Fruit fly (Drosophila melanogaster) whole organism, embryonic: ENCODE data around the gene Polr1C.

ENCODE experiments used
- Blimp-1 ChIP-seq: fragments of 200-800 bp; sonication (Bioruptor generic); optimal IDR thresholded peaks from 3 replicates; lab custom pipeline; 2018; ENCODE audit warnings: missing biosample characterization, missing genetic modification characterization, mild to moderate bottlenecking, moderate library complexity, missing genetic modification reagents
- CG10366 ChIP-seq: fragments of 200-800 bp; sonication (Bioruptor generic); IDR thresholded peaks from 2 replicates; pipeline ENCODE4 v1.3.6; 2022; ENCODE audit warnings: missing biosample characterization, missing genetic modification characterization
- CG11695 ChIP-seq: fragments of 200-800 bp; sonication (Bioruptor generic); IDR thresholded peaks from 3 replicates; pipeline ENCODE4 v1.3.6; 2022; ENCODE audit warnings: missing biosample characterization, missing genetic modification characterization
- CG12071 ChIP-seq: fragments of 200-800 bp; sonication (Bioruptor generic); optimal IDR thresholded peaks from 3 replicates; lab custom pipeline; 2018; ENCODE audit warnings: missing biosample characterization, mild to moderate bottlenecking, missing genetic modification characterization
- CG13424 ChIP-seq: fragments of 200-800 bp; sonication (Bioruptor generic); optimal IDR thresholded peaks from 2 replicates; lab custom pipeline; 2019; ENCODE audit warnings: missing biosample characterization, mild to moderate bottlenecking, missing genetic modification characterization, moderate library complexity
- CG14050 ChIP-seq: fragments of 200-800 bp; sonication (Bioruptor generic); IDR thresholded peaks from 3 replicates; pipeline ENCODE4 v1.3.6; 2022; ENCODE audit warnings: missing biosample characterization, missing genetic modification characterization
- CG14667 ChIP-seq: fragments of 200-800 bp; sonication (Bioruptor generic); IDR thresholded peaks from 2 replicates; pipeline ENCODE4 v1.3.6; 2022; ENCODE audit warnings: missing biosample characterization, missing genetic modification characterization
- CG15269 ChIP-seq: fragments of 200-800 bp; sonication (Bioruptor generic); optimal IDR thresholded peaks from 2 replicates; lab custom pipeline; 2018; ENCODE audit warnings: missing biosample characterization, mild to moderate bottlenecking, missing genetic modification characterization, moderate library complexity
- CG1602 ChIP-seq: fragments of 200-800 bp; sonication (Bioruptor generic); optimal IDR thresholded peaks from 3 replicates; lab custom pipeline; 2016; ENCODE audit warnings: missing biosample characterization, missing genetic modification characterization
- CG2120 ChIP-seq: fragments of 200-800 bp; sonication (Bioruptor generic); optimal IDR thresholded peaks from 3 replicates; lab custom pipeline; 2016; ENCODE audit warnings: missing biosample characterization, missing genetic modification characterization
- CG2678 ChIP-seq: fragments of 200-800 bp; sonication (Bioruptor generic); optimal IDR thresholded peaks from 3 replicates; lab custom pipeline; 2019; ENCODE audit warnings: missing biosample characterization, mild to moderate bottlenecking, missing genetic modification characterization, moderate library complexity
- CG31441 ChIP-seq: fragments of 200-800 bp; sonication (Bioruptor generic); IDR thresholded peaks from 2 replicates; pipeline ENCODE4 v1.3.6; 2022; ENCODE audit warnings: missing biosample characterization, missing genetic modification characterization
- CG3281 ChIP-seq: fragments of 200-800 bp; sonication (Bioruptor generic); optimal IDR thresholded peaks from 3 replicates; lab custom pipeline; 2017; ENCODE audit warnings: missing biosample characterization, mild to moderate bottlenecking, missing genetic modification characterization
- CG4424 ChIP-seq: fragments of 200-800 bp; sonication (Bioruptor generic); optimal IDR thresholded peaks from 3 replicates; lab custom pipeline; 2016; ENCODE audit warnings: missing biosample characterization, missing genetic modification characterization
- CG6854 ChIP-seq: fragments of 200-800 bp; sonication (Bioruptor generic); optimal IDR thresholded peaks from 3 replicates; lab custom pipeline; 2017; ENCODE audit warnings: missing biosample characterization, mild to moderate bottlenecking, missing genetic modification characterization
- CG7987 ChIP-seq: fragments of 200-800 bp; sonication (Bioruptor generic); optimal IDR thresholded peaks from 2 replicates; lab custom pipeline; 2018; ENCODE audit warnings: missing biosample characterization, mild to moderate bottlenecking, missing genetic modification characterization, moderate library complexity
- Drgx ChIP-seq: fragments of 200-800 bp; sonication (Bioruptor generic); IDR thresholded peaks from 2 replicates; pipeline ENCODE4 v1.3.6; 2022; ENCODE audit warnings: missing biosample characterization, missing genetic modification characterization
- E2f1 ChIP-seq: fragments of 200-800 bp; sonication (Bioruptor generic); IDR thresholded peaks from 2 replicates; pipeline ENCODE4 v1.3.6; 2022; ENCODE audit warnings: missing biosample characterization, missing genetic modification characterization
- Fer1 ChIP-seq: fragments of 200-800 bp; sonication (Bioruptor generic); optimal IDR thresholded peaks from 2 replicates; lab custom pipeline; 2017; ENCODE audit warnings: missing biosample characterization, mild to moderate bottlenecking, missing genetic modification characterization
- Fer3 ChIP-seq: fragments of 200-800 bp; sonication (Bioruptor generic); optimal IDR thresholded peaks from 2 replicates; lab custom pipeline; 2018; ENCODE audit warnings: missing biosample characterization, mild to moderate bottlenecking, missing genetic modification characterization, moderate library complexity
- NFAT ChIP-seq: fragments of 200-800 bp; sonication (Bioruptor generic); IDR thresholded peaks from 2 replicates; pipeline ENCODE4 v1.3.6; 2022; ENCODE audit warnings: missing biosample characterization, missing genetic modification characterization
- Oli ChIP-seq: fragments of 200-800 bp; sonication (Bioruptor generic); optimal IDR thresholded peaks from 2 replicates; lab custom pipeline; 2018; ENCODE audit warnings: missing biosample characterization, mild to moderate bottlenecking, missing genetic modification characterization, moderate library complexity
- Pdp1 ChIP-seq, 2 experiments: fragments of 200-800 bp; sonication (Bioruptor generic); optimal IDR thresholded peaks; 3 replicates each; lab custom pipeline; 2016; ENCODE audit warnings: missing biosample characterization in 2 of 2, missing genetic modification characterization in 2 of 2, mild to moderate bottlenecking in 1 of 2, moderate library complexity in 1 of 2
- Rx ChIP-seq: fragments of 200-800 bp; sonication (Bioruptor generic); IDR thresholded peaks from 2 replicates; pipeline ENCODE4 v1.3.6; 2022; ENCODE audit warnings: missing biosample characterization, missing genetic modification characterization
- Sox102F ChIP-seq: fragments of 200-800 bp; sonication (Bioruptor generic); optimal IDR thresholded peaks from 2 replicates; lab custom pipeline; 2018; ENCODE audit warnings: missing biosample characterization, mild to moderate bottlenecking, missing genetic modification characterization, moderate library complexity
- ara ChIP-seq: fragments of 200-800 bp; sonication (Bioruptor generic); IDR thresholded peaks from 2 replicates; pipeline ENCODE4 v1.3.6; 2022; ENCODE audit warnings: missing biosample characterization, missing genetic modification characterization
- bab2 ChIP-seq: fragments of 200-800 bp; sonication (Bioruptor generic); optimal IDR thresholded peaks from 2 replicates; lab custom pipeline; 2016; ENCODE audit warnings: missing biosample characterization, missing genetic modification characterization
- ci ChIP-seq: fragments of 200-800 bp; sonication (Bioruptor generic); IDR thresholded peaks from 3 replicates; pipeline ENCODE4 v1.3.6; 2022; ENCODE audit warnings: missing biosample characterization, missing genetic modification characterization
- croc ChIP-seq: fragments of 200-800 bp; sonication (Bioruptor generic); conservative IDR thresholded peaks from 3 replicates; pipeline ENCODE4 v1.3.6; 2022; ENCODE audit warnings: missing biosample characterization, missing genetic modification characterization
- crol ChIP-seq: fragments of 200-800 bp; sonication (Bioruptor generic); IDR thresholded peaks from 2 replicates; pipeline ENCODE4 v1.3.6; 2022; ENCODE audit warnings: missing biosample characterization, missing genetic modification characterization
- dmrt99B ChIP-seq: fragments of 200-800 bp; sonication (Bioruptor generic); optimal IDR thresholded peaks from 2 replicates; lab custom pipeline; 2018; ENCODE audit warnings: missing biosample characterization, mild to moderate bottlenecking, missing genetic modification characterization, moderate library complexity
- gem ChIP-seq: fragments of 200-800 bp; sonication (Bioruptor generic); optimal IDR thresholded peaks from 2 replicates; lab custom pipeline; 2019; ENCODE audit warnings: missing biosample characterization, mild to moderate bottlenecking, missing genetic modification characterization, moderate library complexity
- grau ChIP-seq: fragments of 200-800 bp; optimal IDR thresholded peaks from 3 replicates; lab custom pipeline; 2019; ENCODE audit warnings: missing biosample characterization, mild to moderate bottlenecking, missing genetic modification characterization, moderate library complexity
- hbn ChIP-seq: fragments of 200-800 bp; sonication (Bioruptor generic); IDR thresholded peaks from 2 replicates; pipeline ENCODE4 v1.3.6; 2022; ENCODE audit warnings: missing biosample characterization, missing genetic modification characterization; ENCODE audit not compliant: partially characterized antibody
- hkb ChIP-seq, 2 experiments: fragments of 200-800 bp in 1 of 2; fragments of >200 bp in 1 of 2; sonication (Bioruptor generic) in 1 of 2; IDR thresholded peaks in 1 of 2; optimal IDR thresholded peaks in 1 of 2; 2 replicates each; pipeline versions ENCODE4 v1.3.6 to Lab custom; 2017 to 2022; ENCODE audit warnings: missing biosample characterization in 1 of 2, missing genetic modification characterization in 1 of 2
- ken ChIP-seq: fragments of 200-800 bp; sonication (Bioruptor generic); IDR thresholded peaks from 3 replicates; pipeline ENCODE4 v1.3.6; 2022; ENCODE audit warnings: missing biosample characterization, missing genetic modification characterization
- klu ChIP-seq: fragments of 200-800 bp; sonication (Bioruptor generic); IDR thresholded peaks from 2 replicates; pipeline ENCODE4 v1.3.6; 2022; ENCODE audit warnings: missing biosample characterization, missing genetic modification characterization
- kni ChIP-seq: fragments of 200-800 bp; sonication (Bioruptor generic); optimal IDR thresholded peaks from 3 replicates; lab custom pipeline; 2017; ENCODE audit warnings: mild to moderate bottlenecking, missing biosample characterization, missing genetic modification reagents, missing genetic modification characterization
- lab ChIP-seq: fragments of 200-800 bp; sonication (Bioruptor generic); optimal IDR thresholded peaks from 3 replicates; lab custom pipeline; 2017; ENCODE audit warnings: missing biosample characterization, missing genetic modification characterization, mild to moderate bottlenecking, moderate library complexity, missing genetic modification reagents
- lilli ChIP-seq: fragments of 200-800 bp; sonication (Bioruptor generic); optimal IDR thresholded peaks from 3 replicates; lab custom pipeline; 2016; ENCODE audit warnings: missing biosample characterization, missing genetic modification characterization
- lmd ChIP-seq: fragments of 200-800 bp; sonication (Bioruptor generic); IDR thresholded peaks from 2 replicates; pipeline ENCODE4 v1.3.6; 2022; ENCODE audit warnings: missing biosample characterization, missing genetic modification characterization
- mirr ChIP-seq: fragments of 200-800 bp; sonication (Bioruptor generic); optimal IDR thresholded peaks from 3 replicates; lab custom pipeline; 2018; ENCODE audit warnings: missing biosample characterization, mild to moderate bottlenecking, missing genetic modification characterization
- nerfin-1 ChIP-seq: fragments of 200-800 bp; sonication (Bioruptor generic); optimal IDR thresholded peaks from 3 replicates; lab custom pipeline; 2019; ENCODE audit warnings: missing biosample characterization, mild to moderate bottlenecking, missing genetic modification characterization, moderate library complexity
- pan ChIP-seq, 4 experiments: fragments of >200 bp in 3 of 4; fragments of 200-800 bp in 1 of 4; sonication (Bioruptor generic) in 1 of 4; optimal IDR thresholded peaks in 3 of 4; IDR thresholded peaks in 1 of 4; 2 replicates each; pipeline versions ENCODE4 v1.3.6 to Lab custom; 2017 to 2022; ENCODE audit warnings: missing biosample characterization in 2 of 4, missing genetic modification characterization in 2 of 4, mixed read lengths in 1 of 4
- ranshi ChIP-seq: fragments of 200-800 bp; sonication (Bioruptor generic); IDR thresholded peaks from 2 replicates; pipeline ENCODE4 v1.3.6; 2022; ENCODE audit warnings: missing biosample characterization, missing genetic modification characterization
- row ChIP-seq: fragments of 200-800 bp; sonication (Bioruptor generic); IDR thresholded peaks from 3 replicates; pipeline ENCODE4 v1.3.6; 2022; ENCODE audit warnings: missing biosample characterization, missing genetic modification characterization
- sens ChIP-seq: fragments of 200-800 bp; sonication (Bioruptor generic); peaks from one replicate; lab custom pipeline; 2016; ENCODE audit warnings: missing biosample characterization, missing genetic modification characterization
- tap ChIP-seq: fragments of 200-800 bp; optimal IDR thresholded peaks from 3 replicates; lab custom pipeline; 2019; ENCODE audit warnings: missing biosample characterization, mild to moderate bottlenecking, missing genetic modification characterization, moderate library complexity
- unpg ChIP-seq: fragments of 200-800 bp; sonication (Bioruptor generic); optimal IDR thresholded peaks from 3 replicates; lab custom pipeline; 2018; ENCODE audit warnings: missing biosample characterization, mild to moderate bottlenecking, missing genetic modification characterization, moderate library complexity

The Polr1C gene

dm6 chr2L:4930541-4930940 lies 38.3 kb upstream of the Polr1C start:
- TF ChIP-seq gem (tag; lab: Kevin White, UChicago), result peak; percentile 49
- TF ChIP-seq ci (GFP tag; lab: Robert Waterston, UW), result peak; percentile 68; the same call in 2 of the 3 replicates
- no peak for TF ChIP-seq pan (optimal IDR thresholded peaks at IDR 0.05; lab: Kevin White, UChicago)
- TF ChIP-seq pan (GFP tag; optimal IDR thresholded peaks at IDR 0.05 in 1 of 2, IDR thresholded peaks at IDR 0.05 in 1 of 2), result peak in 1 of 2 experiments; percentile 21
- peak; percentile 41 for TF ChIP-seq unpg (GFP tag; lab: Kevin White, UChicago)
- TF ChIP-seq CG14050 (GFP tag; lab: Robert Waterston, UW), result 0 out of 3 replicates have a peak, but pooled peaks have one; percentile 10
- no peak for TF ChIP-seq nerfin-1 (tag; lab: Kevin White, UChicago)
- TF ChIP-seq CG2678 (tag; lab: Kevin White, UChicago), result peak; percentile 37
- no peak for TF ChIP-seq bab2 (GFP tag; lab: Kevin White, UChicago)
- 0 out of 2 replicates have a peak, but pooled peaks have one; percentile 3 for TF ChIP-seq CG14667 (GFP tag; lab: Robert Waterston, UW)
- TF ChIP-seq dmrt99B (tag; lab: Kevin White, UChicago), result peak; percentile 11
- no peak for TF ChIP-seq NFAT (GFP tag; lab: Robert Waterston, UW)
- no peak for TF ChIP-seq CG1602 (GFP tag; lab: Kevin White, UChicago)
- TF ChIP-seq hkb (optimal IDR thresholded peaks at IDR 0.05; lab: Kevin White, UChicago), result no peak
- TF ChIP-seq hkb (GFP tag; IDR thresholded peaks at IDR 0.05; lab: Robert Waterston, UW), result 0 out of 2 replicates have a peak, but pooled peaks have one; percentile 13
- TF ChIP-seq lab, result peak; percentile 34
- peak; percentile 19 for TF ChIP-seq Oli (tag; lab: Kevin White, UChicago)
- peak in 1 of 2 experiments; percentile 73 for TF ChIP-seq Pdp1 (GFP tag; optimal IDR thresholded peaks at IDR 0.05; lab: Kevin White, UChicago)
- peak; percentile 39; the same call in 1 of the 2 replicates for TF ChIP-seq ara (GFP tag; lab: Robert Waterston, UW)
- TF ChIP-seq croc (GFP tag; lab: Robert Waterston, UW), result no peak
- TF ChIP-seq lmd (GFP tag; lab: Robert Waterston, UW), result no peak
- TF ChIP-seq CG10366 (GFP tag; lab: Robert Waterston, UW), result 0 out of 2 replicates have a peak, but pooled peaks have one; percentile 8
- 0 out of 3 replicates have a peak, but pooled peaks have one; percentile 13 for TF ChIP-seq CG11695 (GFP tag; lab: Robert Waterston, UW)
- TF ChIP-seq row, result peak; percentile 30; the same call in 1 of the 3 replicates
- TF ChIP-seq Drgx (GFP tag; lab: Robert Waterston, UW), result peak; percentile 44
- no peak for TF ChIP-seq crol (GFP tag; lab: Robert Waterston, UW)
- TF ChIP-seq grau (tag; lab: Kevin White, UChicago), result peak; percentile 14
- peak; percentile 26 for TF ChIP-seq CG13424
- TF ChIP-seq CG2120 (GFP tag; lab: Kevin White, UChicago), result peak; percentile 17
- no peak for TF ChIP-seq mirr
- peak; percentile 15; the same call in 1 of the 2 replicates for TF ChIP-seq E2f1 (GFP tag; lab: Robert Waterston, UW)
- peak; percentile 83 for TF ChIP-seq sens (GFP tag; lab: Kevin White, UChicago)
- TF ChIP-seq CG3281 (GFP tag; lab: Kevin White, UChicago), result peak; percentile 28
- peak; percentile 14 for TF ChIP-seq Fer3 (tag; lab: Kevin White, UChicago)
- peak; percentile 8 for TF ChIP-seq tap (tag; lab: Kevin White, UChicago)
- peak; percentile 5 for TF ChIP-seq Sox102F (GFP tag; lab: Kevin White, UChicago)
- TF ChIP-seq CG6854, result no peak
- peak; percentile 20 for TF ChIP-seq CG15269 (tag; lab: Kevin White, UChicago)
- TF ChIP-seq CG12071, result peak; percentile 1

- TF ChIP-seq lilli, result no peak
- no peak for TF ChIP-seq ken (GFP tag; lab: Robert Waterston, UW)
- TF ChIP-seq CG31441 (GFP tag; lab: Robert Waterston, UW), result no peak
- no peak for TF ChIP-seq klu (GFP tag; lab: Robert Waterston, UW)
- no peak for TF ChIP-seq Fer1 (GFP tag; lab: Kevin White, UChicago)
- no peak for TF ChIP-seq mirr
- no peak for TF ChIP-seq Rx (GFP tag; lab: Robert Waterston, UW)
- TF ChIP-seq ranshi (GFP tag; lab: Robert Waterston, UW), result no peak
- TF ChIP-seq Blimp-1 (GFP tag; lab: Kevin White, UChicago), result no peak
- no peak for TF ChIP-seq hbn (GFP tag; lab: Robert Waterston, UW)
- no peak for TF ChIP-seq CG4424 (GFP tag; lab: Kevin White, UChicago)
- TF ChIP-seq CG7987, result no peak
- no peak for TF ChIP-seq kni (GFP tag; lab: Kevin White, UChicago)
Measured at dm6 chr2L:4932284-4932683, 36.5 kb upstream of the Polr1C start, which contains the start of gene hoe1. hoe1 (minus strand) TSS chr2L:4932384.
